Fruit fly (Drosophila melanogaster) whole organism, embryonic: Measurements from ENCODE around the gene dpr20.

Experiments
- Antp ChIP-seq: fragments of 200-800 bp; sonication (Bioruptor generic); optimal IDR thresholded peaks from 3 replicates; lab custom pipeline; 2016; ENCODE audit warnings: missing biosample characterization, missing genetic modification characterization
- Blimp-1 ChIP-seq: fragments of 200-800 bp; sonication (Bioruptor generic); optimal IDR thresholded peaks from 3 replicates; lab custom pipeline; 2018; ENCODE audit warnings: missing biosample characterization, missing genetic modification characterization, mild to moderate bottlenecking, moderate library complexity, missing genetic modification reagents
- CG10147 ChIP-seq: fragments of 200-800 bp; sonication (Bioruptor generic); optimal IDR thresholded peaks from 2 replicates; lab custom pipeline; 2019; ENCODE audit warnings: missing biosample characterization, mild to moderate bottlenecking, missing genetic modification characterization, moderate library complexity
- CG10267 ChIP-seq: fragments of 200-800 bp; sonication (Bioruptor generic); optimal IDR thresholded peaks from 2 replicates; lab custom pipeline; 2018; ENCODE audit warnings: missing biosample characterization, mild to moderate bottlenecking, missing genetic modification characterization, moderate library complexity
- CG10462 ChIP-seq: fragments of 200-800 bp; sonication (Bioruptor generic); optimal IDR thresholded peaks from 2 replicates; lab custom pipeline; 2016; ENCODE audit warnings: missing biosample characterization, missing genetic modification characterization
- CG10979 ChIP-seq: fragments of 200-800 bp; sonication (Bioruptor generic); optimal IDR thresholded peaks from 2 replicates; lab custom pipeline; 2018; ENCODE audit warnings: missing biosample characterization, mild to moderate bottlenecking, missing genetic modification characterization, moderate library complexity
- CG12236 ChIP-seq: fragments of 200-800 bp; sonication (Bioruptor generic); optimal IDR thresholded peaks from 2 replicates; lab custom pipeline; 2016; ENCODE audit warnings: missing biosample characterization, missing genetic modification characterization
- CG14965 ChIP-seq: fragments of 200-800 bp; sonication (Bioruptor generic); optimal IDR thresholded peaks from 2 replicates; lab custom pipeline; 2016; ENCODE audit warnings: missing biosample characterization, missing genetic modification characterization, borderline replicate concordance
- CG18262 ChIP-seq: fragments of 200-800 bp; optimal IDR thresholded peaks from 3 replicates; lab custom pipeline; 2019; ENCODE audit warnings: missing biosample characterization, mild to moderate bottlenecking, missing genetic modification characterization, moderate library complexity
- CG2678 ChIP-seq: fragments of 200-800 bp; sonication (Bioruptor generic); optimal IDR thresholded peaks from 3 replicates; lab custom pipeline; 2019; ENCODE audit warnings: missing biosample characterization, mild to moderate bottlenecking, missing genetic modification characterization, moderate library complexity
- CG4404 ChIP-seq: fragments of 200-800 bp; sonication (Bioruptor generic); IDR thresholded peaks from 2 replicates; pipeline ENCODE4 v1.3.6; 2022; ENCODE audit warnings: missing biosample characterization, missing genetic modification characterization
- CG4424 ChIP-seq: fragments of 200-800 bp; sonication (Bioruptor generic); optimal IDR thresholded peaks from 3 replicates; lab custom pipeline; 2016; ENCODE audit warnings: missing biosample characterization, missing genetic modification characterization
- CG5180 ChIP-seq: fragments of 200-800 bp; sonication (Bioruptor generic); optimal IDR thresholded peaks from 3 replicates; lab custom pipeline; 2017; ENCODE audit warnings: missing biosample characterization, missing genetic modification characterization, mild to moderate bottlenecking, moderate library complexity, missing genetic modification reagents
- CG5953 ChIP-seq: fragments of 200-800 bp; sonication (Bioruptor generic); IDR thresholded peaks from 2 replicates; pipeline ENCODE4 v1.3.6; 2022; ENCODE audit warnings: missing biosample characterization, missing genetic modification characterization
- CG6791 ChIP-seq: fragments of 200-800 bp; sonication (Bioruptor generic); IDR thresholded peaks from 3 replicates; pipeline ENCODE4 v1.3.6; 2022; ENCODE audit warnings: missing biosample characterization, missing genetic modification characterization; ENCODE audit not compliant: partially characterized antibody
- CG7556 ChIP-seq: fragments of 200-800 bp; sonication (Bioruptor generic); optimal IDR thresholded peaks from 2 replicates; lab custom pipeline; 2017; ENCODE audit warnings: missing biosample characterization, mild to moderate bottlenecking, missing genetic modification characterization
- CG9437 ChIP-seq: fragments of 200-800 bp; sonication (Bioruptor generic); optimal IDR thresholded peaks from 2 replicates; lab custom pipeline; 2018; ENCODE audit warnings: missing biosample characterization, mild to moderate bottlenecking, missing genetic modification characterization
- CG9876 ChIP-seq: fragments of 200-800 bp; sonication (Bioruptor generic); optimal IDR thresholded peaks from 2 replicates; lab custom pipeline; 2016; ENCODE audit warnings: missing biosample characterization, missing genetic modification characterization
- CTCF ChIP-seq: fragments of 200-800 bp; sonication (Bioruptor generic); optimal IDR thresholded peaks from 2 replicates; lab custom pipeline; 2017; ENCODE audit warnings: missing biosample characterization, mild to moderate bottlenecking, missing genetic modification characterization, moderate library complexity
- H15 ChIP-seq: fragments of 200-800 bp; sonication (Bioruptor generic); IDR thresholded peaks from 3 replicates; pipeline ENCODE4 v1.3.6; 2022; ENCODE audit warnings: missing biosample characterization, missing genetic modification characterization
- Hey ChIP-seq: fragments of 200-800 bp; sonication (Bioruptor generic); optimal IDR thresholded peaks from 3 replicates; lab custom pipeline; 2018; ENCODE audit warnings: missing biosample characterization, mild to moderate bottlenecking, missing genetic modification characterization
- Sin3A ChIP-seq: fragments of >200 bp; optimal IDR thresholded peaks from 2 replicates; lab custom pipeline; 2018
- Xbp1 ChIP-seq: fragments of 200-800 bp; sonication (Bioruptor generic); optimal IDR thresholded peaks from 3 replicates; lab custom pipeline; 2016; ENCODE audit warnings: missing biosample characterization, mild to moderate bottlenecking, missing genetic modification characterization
- Xrp1 ChIP-seq: fragments of 200-800 bp; sonication (Bioruptor generic); IDR thresholded peaks from 2 replicates; pipeline ENCODE4 v1.3.6; 2022; ENCODE audit warnings: missing biosample characterization, missing genetic modification characterization
- ac ChIP-seq: fragments of 200-800 bp; sonication (Bioruptor generic); optimal IDR thresholded peaks from 3 replicates; lab custom pipeline; 2017; ENCODE audit warnings: missing biosample characterization, mild to moderate bottlenecking, missing genetic modification characterization
- bsh ChIP-seq, 2 experiments: fragments of 200-800 bp; sonication (Bioruptor generic); optimal IDR thresholded peaks; 2 replicates each; lab custom pipeline; 2017 to 2018; ENCODE audit warnings: mild to moderate bottlenecking in 2 of 2, missing biosample characterization in 2 of 2, missing genetic modification characterization in 2 of 2, moderate library complexity in 1 of 2
- ci ChIP-seq: fragments of 200-800 bp; sonication (Bioruptor generic); IDR thresholded peaks from 3 replicates; pipeline ENCODE4 v1.3.6; 2022; ENCODE audit warnings: missing biosample characterization, missing genetic modification characterization
- dmrt11E ChIP-seq: fragments of 200-800 bp; sonication (Bioruptor generic); optimal IDR thresholded peaks from 3 replicates; lab custom pipeline; 2018; ENCODE audit warnings: missing biosample characterization, mild to moderate bottlenecking, missing genetic modification characterization, moderate library complexity
- dysf ChIP-seq: fragments of 200-800 bp; sonication (Bioruptor generic); IDR thresholded peaks from 3 replicates; pipeline ENCODE4 v1.3.6; 2022; ENCODE audit warnings: missing biosample characterization, missing genetic modification characterization
- gcm2 ChIP-seq: fragments of 200-800 bp; sonication (Bioruptor generic); optimal IDR thresholded peaks from 2 replicates; lab custom pipeline; 2016; ENCODE audit warnings: missing biosample characterization, missing genetic modification characterization
- lmd ChIP-seq: fragments of 200-800 bp; sonication (Bioruptor generic); IDR thresholded peaks from 2 replicates; pipeline ENCODE4 v1.3.6; 2022; ENCODE audit warnings: missing biosample characterization, missing genetic modification characterization
- lola ChIP-seq, 3 experiments: fragments of >200 bp in 2 of 3; fragments of 200-800 bp in 1 of 3; sonication (Bioruptor generic) in 1 of 3; optimal IDR thresholded peaks; 2 replicates each; lab custom pipeline; 2017 to 2019; ENCODE audit warnings: missing biosample characterization in 3 of 3, missing genetic modification characterization in 3 of 3, mild to moderate bottlenecking in 1 of 3, moderate library complexity in 1 of 3
- nau ChIP-seq: fragments of 200-800 bp; sonication (Bioruptor generic); optimal IDR thresholded peaks from 3 replicates; lab custom pipeline; 2017; ENCODE audit warnings: missing biosample characterization, mild to moderate bottlenecking, missing genetic modification characterization, missing genetic modification reagents
- prd ChIP-seq, 3 experiments: fragments of >200 bp in 2 of 3; fragments of 200-800 bp in 1 of 3; sonication (Bioruptor generic) in 1 of 3; optimal IDR thresholded peaks in 2 of 3; IDR thresholded peaks in 1 of 3; 2 replicates in 2 of 3; 3 replicates in 1 of 3; pipeline versions ENCODE4 v1.3.6 to Lab custom; 2017 to 2022; ENCODE audit warnings: missing biosample characterization in 1 of 3, missing genetic modification characterization in 1 of 3
- row ChIP-seq: fragments of 200-800 bp; sonication (Bioruptor generic); IDR thresholded peaks from 3 replicates; pipeline ENCODE4 v1.3.6; 2022; ENCODE audit warnings: missing biosample characterization, missing genetic modification characterization
- sd ChIP-seq: fragments of 200-800 bp; sonication (Bioruptor generic); optimal IDR thresholded peaks from 3 replicates; lab custom pipeline; 2018; ENCODE audit warnings: missing biosample characterization, mild to moderate bottlenecking, missing genetic modification characterization, moderate library complexity
- sens ChIP-seq: fragments of 200-800 bp; sonication (Bioruptor generic); peaks from one replicate; lab custom pipeline; 2016; ENCODE audit warnings: missing biosample characterization, missing genetic modification characterization
- sens-2 ChIP-seq: fragments of 200-800 bp; sonication (Bioruptor generic); IDR thresholded peaks from 2 replicates; pipeline ENCODE4 v1.3.6; 2022; ENCODE audit warnings: missing biosample characterization, missing genetic modification characterization
- slbo ChIP-seq: fragments of 200-800 bp; sonication (Bioruptor generic); IDR thresholded peaks from 2 replicates; pipeline ENCODE4 v1.3.6; 2022; ENCODE audit warnings: missing biosample characterization, missing genetic modification characterization
- slou ChIP-seq: fragments of 200-800 bp; sonication (Bioruptor generic); optimal IDR thresholded peaks from 3 replicates; lab custom pipeline; 2016; ENCODE audit warnings: missing biosample characterization, missing genetic modification characterization
- sob ChIP-seq: fragments of 200-800 bp; sonication (Bioruptor generic); IDR thresholded peaks from 2 replicates; pipeline ENCODE4 v1.3.6; 2022; ENCODE audit warnings: missing biosample characterization, missing genetic modification characterization
- tgo ChIP-seq: fragments of 200-800 bp; sonication (Bioruptor generic); IDR thresholded peaks from 3 replicates; pipeline ENCODE4 v1.3.6; 2022; ENCODE audit warnings: missing biosample characterization, missing genetic modification characterization
- toy ChIP-seq: fragments of 200-800 bp; sonication (Bioruptor generic); IDR thresholded peaks from 2 replicates; pipeline ENCODE4 v1.3.6; 2022; ENCODE audit warnings: missing biosample characterization, missing genetic modification characterization
- trem ChIP-seq: fragments of 200-800 bp; optimal IDR thresholded peaks from 3 replicates; lab custom pipeline; 2019; ENCODE audit warnings: missing biosample characterization, mild to moderate bottlenecking, missing genetic modification characterization, moderate library complexity
- yki ChIP-seq: fragments of >200 bp; optimal IDR thresholded peaks from 3 replicates; lab custom pipeline; 2018
- zfh1 ChIP-seq: fragments of 200-800 bp; sonication (Bioruptor generic); IDR thresholded peaks from 3 replicates; pipeline ENCODE4 v1.3.6; 2022; ENCODE audit warnings: missing biosample characterization, missing genetic modification characterization

Gene dpr20

DNA sequence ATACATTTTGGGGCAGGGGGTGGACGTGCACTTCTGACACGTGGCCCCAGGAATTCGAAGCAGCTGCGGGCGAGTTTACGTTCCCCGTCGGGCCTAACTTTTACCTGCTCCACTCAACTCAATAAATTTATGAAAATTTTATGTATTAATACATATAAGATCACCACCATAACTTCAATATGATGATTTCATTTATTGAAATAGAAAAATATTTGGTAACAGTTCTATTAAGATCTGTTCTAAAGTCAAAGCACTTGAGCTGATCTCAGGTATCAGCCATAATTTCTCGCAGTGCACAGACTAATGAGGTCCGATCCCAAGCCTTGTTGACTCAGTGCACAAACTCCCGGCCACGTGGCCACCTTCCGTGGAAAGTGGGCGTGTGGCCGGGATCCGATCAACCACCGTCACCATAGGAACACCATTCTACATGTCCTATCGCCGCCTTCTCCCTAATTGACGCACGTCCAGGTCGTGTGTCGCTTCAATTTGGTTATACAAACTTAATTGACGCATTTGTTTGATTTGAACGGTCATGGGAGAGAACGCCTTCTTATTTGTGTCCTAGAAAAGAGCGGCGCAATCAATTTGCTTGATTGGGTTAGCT lies 46.9 kb downstream of the dpr20 start (continued):
- TF ChIP-seq gcm2 (no peak), CG10979 (tag; lab: Kevin White, UChicago) (peak; percentile 34), CG4404 (GFP tag; lab: Robert Waterston, UW) (0 out of 2 replicates have a peak, but pooled peaks have one; percentile 9), CG6791 (GFP tag; lab: Robert Waterston, UW) (no peak), dmrt11E (tag; lab: Kevin White, UChicago) (peak; percentile 27), lmd (no peak), CG10267 (tag; lab: Kevin White, UChicago) (peak; percentile 7), ac (no peak), Antp (GFP tag; lab: Kevin White, UChicago) (no peak), Xbp1 (GFP tag; lab: Kevin White, UChicago) (peak; percentile 12), prd (optimal IDR thresholded peaks at IDR 0.05; lab: Kevin White, UChicago) (no peak), prd (GFP tag; IDR thresholded peaks at IDR 0.05; lab: Robert Waterston, UW) (peak; percentile 24; the same call in 1 of the 3 replicates), row (peak; percentile 41; the same call in 2 of the 3 replicates), toy (no peak), Blimp-1 (no peak), yki (lab: Kevin White, UChicago) (no peak), bsh (GFP tag; optimal IDR thresholded peaks at IDR 0.05; lab: Kevin White, UChicago) (peak in 1 of 2 experiments; percentile 2), slou (GFP tag; lab: Kevin White, UChicago) (no peak), lola (GFP tag; optimal IDR thresholded peaks at IDR 0.05; lab: Kevin White, UChicago) (peak in 1 of 3 experiments; percentile 37), CG2678 (tag; lab: Kevin White, UChicago) (peak; percentile 2), CG10147 (GFP tag; lab: Kevin White, UChicago) (no peak), sd (tag; lab: Kevin White, UChicago) (peak; percentile 3), dysf (GFP tag; lab: Robert Waterston, UW) (no peak), sob (GFP tag; lab: Robert Waterston, UW) (no peak), CG14965 (GFP tag; lab: Kevin White, UChicago) (no peak), CG9437 (GFP tag; lab: Kevin White, UChicago) (no peak), CG12236 (GFP tag; lab: Kevin White, UChicago) (no peak), trem (tag; lab: Kevin White, UChicago) (no peak), CG7556 (GFP tag; lab: Kevin White, UChicago) (peak; percentile 14), CG9876 (GFP tag; lab: Kevin White, UChicago) (no peak), zfh1 (GFP tag; lab: Robert Waterston, UW) (peak; percentile 44), sens-2 (GFP tag; lab: Robert Waterston, UW) (no peak), CTCF (GFP tag; lab: Kevin White, UChicago) (no peak), Hey (peak; percentile 97), CG10462 (no peak), Xrp1 (GFP tag; lab: Robert Waterston, UW) (peak; percentile 60), CG18262 (tag; lab: Kevin White, UChicago) (peak; percentile 37), ci (0 out of 3 replicates have a peak, but pooled peaks have one; percentile 9), Sin3A (lab: Kevin White, UChicago) (no peak), CG5180 (GFP tag; lab: Kevin White, UChicago) (no peak), nau (no peak), slbo (GFP tag; lab: Robert Waterston, UW) (no peak), CG4424 (GFP tag; lab: Kevin White, UChicago) (peak; percentile 10), sens (peak; percentile 85), H15 (GFP tag; lab: Robert Waterston, UW) (0 out of 3 replicates have a peak, but pooled peaks have one; percentile 12), tgo (GFP tag; lab: Robert Waterston, UW) (peak; percentile 18; the same call in 1 of the 3 replicates), CG5953 (GFP tag; lab: Robert Waterston, UW) (no peak)
